Worm (Caenorhabditis elegans): Measurements from ENCODE around the gene clec-21.

The clec-21 gene

DNA sequence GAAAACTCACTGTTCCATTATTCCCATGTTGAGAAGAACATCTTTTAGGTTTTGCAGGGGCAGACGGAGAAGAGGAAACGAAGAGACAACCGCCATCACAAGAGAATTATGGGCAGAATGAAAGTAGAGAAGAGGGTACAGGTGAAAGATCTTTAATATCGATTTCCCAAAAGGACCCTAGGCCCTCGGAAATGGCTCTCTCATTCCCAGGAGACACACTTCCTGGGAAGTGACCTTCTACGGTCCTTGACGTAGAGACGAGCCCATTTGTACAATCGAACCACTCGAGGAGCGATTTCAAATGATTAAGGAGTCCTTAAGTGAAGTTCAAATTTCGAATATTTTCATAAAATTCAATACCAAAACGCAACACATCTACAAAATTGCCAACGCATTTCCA, 13.0 kb downstream of the clec-21 start, which contains the start of gene fbxb-46:
TSS of gene fbxb-46 (minus strand) at position 101 of the 400 bp plus-strand sequence.
- TF ChIP-seq Y116A8C.19 (tag; optimal IDR thresholded peaks at IDR 0.05; ENCODE audit: borderline replicate concordance) (no peak), grh-1 (GFP tag; IDR thresholded peaks at IDR 0.05) (no peak), F16B12.6 (tag; optimal IDR thresholded peaks at IDR 0.05) (no peak), ama-1 (optimal IDR thresholded peaks at IDR 0.05) (no peak), lin-35 (GFP tag; optimal IDR thresholded peaks at IDR 0.05) (no peak), lsy-2 (tag; optimal IDR thresholded peaks at IDR 0.05) (no peak), nhr-77 (tag; optimal IDR thresholded peaks at IDR 0.05) (no peak), mep-1 (tag; optimal IDR thresholded peaks at IDR 0.05) (no peak), nhr-71 (tag; optimal IDR thresholded peaks at IDR 0.05) (no peak)

DNA sequence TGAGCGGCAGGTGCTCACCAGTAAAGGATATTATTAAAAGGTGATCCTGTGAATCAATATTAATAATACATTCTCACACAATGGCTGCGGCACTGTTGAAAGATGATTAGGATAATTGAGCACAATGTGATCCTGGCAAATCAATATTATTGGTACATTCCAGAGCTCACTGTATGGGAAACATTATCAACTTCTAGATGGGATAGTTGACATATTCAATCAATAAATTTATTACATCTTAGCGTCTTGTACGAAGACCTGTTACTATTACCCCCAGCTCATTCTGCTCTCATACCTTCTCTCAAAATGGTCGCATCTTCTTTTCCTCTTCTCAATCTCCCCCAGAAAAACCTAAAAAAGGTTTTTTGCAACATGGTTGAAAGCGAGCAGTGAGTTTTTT, 15.8 kb downstream of the clec-21 start, which contains the start of gene fbxb-49:
TSS of gene fbxb-49 (plus strand) at position 301 of the 400 bp plus-strand sequence.
- TF ChIP-seq nhr-47 (tag; optimal IDR thresholded peaks at IDR 0.05) = no peak
- no peak for TF ChIP-seq ztf-4 (tag; optimal IDR thresholded peaks at IDR 0.05)
- TF ChIP-seq nhr-85 (tag) = no peak
- no peak for TF ChIP-seq rnt-1 (tag; optimal IDR thresholded peaks at IDR 0.05)
- TF ChIP-seq sup-37 (GFP tag; optimal IDR thresholded peaks at IDR 0.05) = no peak
- TF ChIP-seq aly-2 (tag; optimal IDR thresholded peaks at IDR 0.05) = no peak
- TF ChIP-seq egl-27 (tag; optimal IDR thresholded peaks at IDR 0.05) = no peak
- TF ChIP-seq sptf-1 (tag; optimal IDR thresholded peaks at IDR 0.05) = no peak

DNA sequence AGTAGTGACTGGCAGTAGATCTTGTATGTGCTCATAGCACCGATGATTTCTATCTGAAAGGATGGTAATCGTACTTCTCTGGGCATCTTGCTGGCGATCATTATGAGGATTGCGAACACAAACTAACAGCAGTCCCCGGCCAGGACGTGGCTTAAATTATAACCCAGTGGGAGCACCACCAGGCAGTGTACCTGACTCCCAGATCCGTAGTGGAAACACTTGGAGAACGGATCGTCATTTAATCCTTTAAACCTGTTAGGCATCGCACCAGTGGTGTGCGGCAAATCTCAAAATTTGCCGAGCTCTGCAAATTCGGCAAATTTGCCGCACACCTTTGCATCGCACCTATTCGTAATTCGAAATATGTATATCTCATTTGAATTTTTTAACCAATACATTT, 16.4 kb downstream of the clec-21 start, which contains the start of gene K05F6.8:
TSS of gene K05F6.8 (minus strand) at position 101 of the 400 bp plus-strand sequence.
- TF ChIP-seq egl-13 (tag; optimal IDR thresholded peaks at IDR 0.05) (no peak), blmp-1 (tag; optimal IDR thresholded peaks at IDR 0.05) (no peak), vab-15 (tag; optimal IDR thresholded peaks at IDR 0.05) (no peak), mep-1 (tag; optimal IDR thresholded peaks at IDR 0.05) (no peak), snpc-4 (tag; optimal IDR thresholded peaks at IDR 0.05) (no peak), jun-1 (tag; optimal IDR thresholded peaks at IDR 0.05) (no peak), zip-4 (GFP tag; optimal IDR thresholded peaks at IDR 0.05) (no peak)

DNA sequence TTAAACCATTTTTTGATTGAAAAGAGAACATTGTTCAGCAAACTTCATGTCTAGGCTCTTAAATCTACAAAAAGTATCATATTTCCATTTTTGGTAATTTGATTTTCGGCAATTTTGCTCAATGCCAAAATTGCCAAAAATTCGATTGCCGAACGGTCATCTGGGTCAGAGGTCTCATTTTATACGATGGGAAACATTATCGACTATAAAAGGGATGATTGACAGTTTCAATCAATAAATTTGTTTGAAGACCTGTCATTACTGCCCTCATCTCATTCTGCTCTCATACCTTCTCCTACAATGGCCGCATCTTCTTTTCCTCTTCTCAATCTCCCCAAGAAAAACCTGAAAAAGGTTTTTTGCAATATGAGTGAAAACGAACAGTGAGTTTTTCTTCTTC, 22.2 kb downstream of the clec-21 start, which contains the start of gene K05F6.14:
TSS of gene K05F6.14 (plus strand) at position 301 of the 400 bp plus-strand sequence.
- TF ChIP-seq unc-62 (GFP tag; optimal IDR thresholded peaks at IDR 0.05) (no peak), pax-3 (tag; optimal IDR thresholded peaks at IDR 0.05) (no peak), efl-3 (GFP tag; optimal IDR thresholded peaks at IDR 0.05) (no peak), dpl-1 (GFP tag; optimal IDR thresholded peaks at IDR 0.05) (no peak), lin-15B (tag; optimal IDR thresholded peaks at IDR 0.05) (no peak), pag-3 (tag; optimal IDR thresholded peaks at IDR 0.05; ENCODE audit: borderline replicate concordance, insufficient read depth) (no peak), ceh-63 (GFP tag; optimal IDR thresholded peaks at IDR 0.05) (no peak), lin-14 (GFP tag; optimal IDR thresholded peaks at IDR 0.05) (no peak), nhr-90 (tag; optimal IDR thresholded peaks at IDR 0.05; ENCODE audit: poor library complexity) (no peak)

DNA sequence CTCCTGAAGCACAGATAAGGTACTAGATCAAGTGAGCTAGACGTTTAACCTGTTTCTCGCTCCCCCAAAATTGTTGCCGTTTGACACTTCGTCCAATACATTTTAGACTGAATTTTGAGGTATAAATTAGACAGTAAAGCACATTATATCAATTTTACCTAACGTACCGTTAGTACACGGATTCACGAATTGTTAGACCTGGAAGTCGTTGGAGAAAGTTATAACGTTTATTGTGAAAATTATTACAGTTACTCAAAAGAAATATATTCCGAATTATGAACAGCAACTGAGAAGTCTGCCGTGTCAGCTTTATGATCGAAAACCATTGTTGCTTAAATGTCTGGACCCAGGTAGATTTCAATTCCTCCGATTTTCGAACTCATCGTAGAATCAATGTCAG, 23.2 kb downstream of the clec-21 start:
- TF ChIP-seq ceh-88 (GFP tag; IDR thresholded peaks at IDR 0.05) (no peak), efl-1 (optimal IDR thresholded peaks at IDR 0.05) (no peak), efl-1 (GFP tag; optimal IDR thresholded peaks at IDR 0.05 in 1 of 2) (peak in 1 of 2 experiments; percentile 91), F16B12.6 (tag; optimal IDR thresholded peaks at IDR 0.05) (no peak)

Measured in whole organism, L1 larva.